Worm (Caenorhabditis elegans): Measurements from ENCODE around the gene sta-2.

The sta-2 gene

DNA sequence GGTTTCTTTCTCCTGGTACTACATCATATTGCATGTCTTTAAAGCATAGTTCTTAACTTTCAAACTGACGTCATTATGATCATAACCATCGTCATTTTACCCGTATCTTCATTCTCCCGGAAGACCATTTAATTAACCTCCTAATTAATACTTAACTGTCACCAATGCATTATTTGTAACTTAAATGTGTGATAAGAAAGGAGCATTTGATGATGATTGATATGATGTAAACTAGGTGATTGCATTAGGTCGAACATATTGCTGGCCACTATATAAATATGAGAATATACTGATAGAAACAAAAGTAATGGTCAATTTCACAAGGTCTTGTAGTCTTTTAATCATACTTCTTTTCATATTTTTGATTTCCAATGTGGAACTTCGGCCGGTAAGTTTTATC is 15.2 kb downstream of the sta-2 start, which contains the start of gene hrg-3:
Gene hrg-3 (plus strand): TSS at position 227 of the 400 bp plus-strand sequence.
- no peak for TF ChIP-seq unc-62 (GFP tag; optimal IDR thresholded peaks at IDR 0.05)

DNA sequence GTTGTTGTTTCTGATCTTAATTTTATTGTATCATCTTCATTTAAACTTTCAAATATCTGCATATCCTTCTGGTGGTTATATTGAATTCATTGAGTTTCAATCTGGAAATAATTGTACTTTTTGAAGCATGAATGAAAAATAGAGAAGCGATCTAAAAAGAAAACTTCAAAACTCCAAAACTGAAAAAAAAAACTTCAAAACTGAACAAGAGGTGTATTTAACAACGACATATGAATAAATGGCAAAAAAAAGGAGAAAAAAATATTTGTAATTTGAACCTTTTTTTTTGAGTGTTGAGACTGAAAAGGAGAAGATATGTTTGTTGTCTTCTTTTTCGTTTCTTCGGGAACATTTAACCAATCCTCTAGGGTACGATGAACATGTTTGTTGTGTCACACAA is 16.9 kb downstream of the sta-2 start, which contains the start of gene F58E6.11:
Gene F58E6.11 (minus strand): TSS at position 101 of the 400 bp plus-strand sequence.
- no peak for TF ChIP-seq unc-62 (GFP tag; optimal IDR thresholded peaks at IDR 0.05)

ce11 chrV:9758437-9758836 is 17.4 kb downstream of the sta-2 start:
- TF ChIP-seq unc-62 (GFP tag; optimal IDR thresholded peaks at IDR 0.05): no peak

ce11 chrV:9763759-9764158 is 22.8 kb downstream of the sta-2 start:
- TF ChIP-seq unc-62 (GFP tag; optimal IDR thresholded peaks at IDR 0.05): no peak

DNA sequence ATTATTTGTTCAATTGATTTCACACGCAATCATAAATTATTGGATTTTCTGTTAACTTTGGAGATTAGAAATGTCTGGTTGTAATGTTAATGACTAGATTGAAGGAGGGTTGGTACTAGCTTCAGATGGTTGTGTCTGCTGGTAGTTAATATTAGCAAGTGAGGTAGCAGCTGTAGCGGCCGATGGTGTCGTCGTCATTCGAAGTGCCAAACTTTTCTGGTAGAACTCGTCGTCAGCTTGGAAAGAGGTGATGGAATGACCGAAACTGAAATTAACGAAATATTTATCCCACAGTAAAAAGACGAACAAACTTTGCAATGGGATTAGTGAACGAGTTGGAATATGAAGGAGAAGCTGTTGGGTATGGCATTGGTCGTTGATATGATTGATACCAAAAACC is 23.5 kb downstream of the sta-2 start:
- no peak for TF ChIP-seq unc-62 (GFP tag; optimal IDR thresholded peaks at IDR 0.05)

DNA sequence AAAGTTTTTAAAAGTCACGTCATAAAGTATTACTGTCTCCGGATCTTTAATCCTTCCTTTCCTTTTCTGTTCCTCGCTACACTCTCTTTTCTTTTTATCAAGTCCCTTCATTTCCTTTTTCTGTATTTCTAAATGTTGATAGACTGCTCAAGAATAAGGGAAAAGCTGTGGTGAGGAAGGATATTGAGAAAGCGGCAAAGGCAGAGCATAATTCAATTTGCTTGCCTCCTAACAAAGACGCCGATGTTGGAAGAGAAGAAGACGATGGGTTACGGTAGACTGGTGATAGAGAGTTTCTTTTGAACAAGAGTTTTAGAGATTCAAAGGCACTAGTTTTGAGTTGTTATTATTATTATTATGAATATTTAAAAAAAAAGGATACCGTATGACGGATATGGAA is 24.6 kb downstream of the sta-2 start:
- TF ChIP-seq unc-62 (GFP tag; optimal IDR thresholded peaks at IDR 0.05): no peak

- TF ChIP-seq unc-62 (GFP tag; optimal IDR thresholded peaks at IDR 0.05): no peak
These were observed 26.9 kb downstream of the sta-2 start for ce11 chrV:9767941-9768340.

ce11 chrV:9768828-9769778 is 28.1 kb downstream of the sta-2 start, which contains the start of gene unc-42:
Gene unc-42 (minus strand): TSS chrV:9769391.
- no peak for TF ChIP-seq unc-62 (GFP tag; optimal IDR thresholded peaks at IDR 0.05)

DNA sequence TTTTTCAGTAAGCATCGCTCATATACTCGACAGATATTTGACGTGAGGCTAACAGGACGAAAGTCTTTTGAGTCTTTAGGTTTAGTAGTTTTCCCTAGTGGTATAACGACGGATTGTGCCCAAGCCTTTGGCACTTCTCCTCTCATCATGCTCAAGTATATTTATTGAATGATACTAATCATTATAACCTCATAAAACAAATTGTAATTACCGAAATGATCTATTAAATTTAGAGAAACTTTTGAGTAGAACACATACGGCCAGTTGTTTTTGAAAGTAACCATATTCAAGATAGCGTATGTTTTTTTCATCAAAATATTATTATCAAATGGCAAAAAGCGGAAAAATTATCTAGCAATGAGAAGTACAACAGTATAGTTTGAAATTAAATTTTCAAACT is 30.3 kb downstream of the sta-2 start:
- no peak for TF ChIP-seq unc-62 (GFP tag; optimal IDR thresholded peaks at IDR 0.05)

ce11 chrV:9771970-9772369 is 31.0 kb downstream of the sta-2 start, which contains the start of gene F46B6.2:
Gene F46B6.2 (plus strand): TSS chrV:9772285.
- no peak for TF ChIP-seq unc-62 (GFP tag; optimal IDR thresholded peaks at IDR 0.05)

- no peak for TF ChIP-seq unc-62 (GFP tag; optimal IDR thresholded peaks at IDR 0.05)
These were observed 34.7 kb downstream of the sta-2 start, which contains the start of gene F46B6.12 for ce11 chrV:9775734-9776133. Gene F46B6.12 (minus strand): TSS chrV:9775834.

DNA sequence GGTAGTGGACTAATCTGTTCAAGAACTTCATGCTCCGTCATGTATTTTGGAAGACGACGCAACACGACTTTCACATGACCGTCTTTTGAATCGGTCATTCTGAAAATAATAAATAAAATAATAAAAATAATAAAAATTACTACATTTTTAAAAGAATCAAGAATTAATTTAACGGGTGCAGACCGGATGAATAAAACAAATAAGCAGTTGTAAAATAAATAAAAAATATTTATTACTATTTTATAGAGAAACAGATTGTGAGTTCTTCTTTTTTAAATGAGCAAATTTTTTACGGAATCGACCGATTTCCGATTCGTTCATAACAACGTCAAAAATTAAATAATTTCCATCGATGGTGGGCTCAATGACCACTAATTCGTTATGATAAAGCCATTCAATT is 36.6 kb downstream of the sta-2 start, which contains the start of gene smg-4:
Gene smg-4 (minus strand): TSS at position 101 of the 400 bp plus-strand sequence.
- no peak for TF ChIP-seq unc-62 (GFP tag; optimal IDR thresholded peaks at IDR 0.05)

- TF ChIP-seq unc-62 (GFP tag; optimal IDR thresholded peaks at IDR 0.05): no peak
These were observed 38.4 kb downstream of the sta-2 start, which contains the start of gene F46B6.4 for ce11 chrV:9779418-9779817. Gene F46B6.4 (minus strand): TSS chrV:9779518.

ce11 chrV:9782045-9782444 is 41.0 kb downstream of the sta-2 start:
- TF ChIP-seq unc-62 (GFP tag; optimal IDR thresholded peaks at IDR 0.05): no peak

ce11 chrV:9782969-9783368 is 42.0 kb downstream of the sta-2 start, which contains the start of gene F46B6.5:
Gene F46B6.5 (minus strand): TSS chrV:9783069.
- no peak for TF ChIP-seq unc-62 (GFP tag; optimal IDR thresholded peaks at IDR 0.05)

DNA sequence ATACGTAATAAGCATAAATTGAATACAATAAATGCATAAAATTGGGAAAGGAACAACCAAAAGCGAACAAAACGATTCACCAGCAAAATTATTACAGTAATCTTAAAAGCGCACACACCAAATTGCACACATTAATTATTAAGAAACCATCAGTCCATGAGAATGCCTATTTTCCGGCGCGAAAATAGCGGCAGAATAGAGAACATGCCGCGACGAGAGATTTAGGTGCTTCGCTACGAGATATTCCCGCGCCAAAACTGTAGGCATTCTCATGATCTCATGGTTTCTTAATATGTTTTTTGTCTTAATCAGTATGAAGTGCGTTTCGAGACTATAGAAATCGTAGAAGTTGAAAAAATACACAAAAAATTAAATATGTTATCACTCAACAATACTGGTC is 43.2 kb downstream of the sta-2 start:
- TF ChIP-seq unc-62 (GFP tag; optimal IDR thresholded peaks at IDR 0.05): no peak

- TF ChIP-seq unc-62 (GFP tag; optimal IDR thresholded peaks at IDR 0.05): no peak
These were observed 45.7 kb downstream of the sta-2 start, which contains the start of gene F46B6.6 for ce11 chrV:9786721-9787131. Gene F46B6.6 (minus strand): TSS chrV:9786868.
